Fruit fly (Drosophila melanogaster): Measurements from ENCODE around the gene CG11836.

DNA sequence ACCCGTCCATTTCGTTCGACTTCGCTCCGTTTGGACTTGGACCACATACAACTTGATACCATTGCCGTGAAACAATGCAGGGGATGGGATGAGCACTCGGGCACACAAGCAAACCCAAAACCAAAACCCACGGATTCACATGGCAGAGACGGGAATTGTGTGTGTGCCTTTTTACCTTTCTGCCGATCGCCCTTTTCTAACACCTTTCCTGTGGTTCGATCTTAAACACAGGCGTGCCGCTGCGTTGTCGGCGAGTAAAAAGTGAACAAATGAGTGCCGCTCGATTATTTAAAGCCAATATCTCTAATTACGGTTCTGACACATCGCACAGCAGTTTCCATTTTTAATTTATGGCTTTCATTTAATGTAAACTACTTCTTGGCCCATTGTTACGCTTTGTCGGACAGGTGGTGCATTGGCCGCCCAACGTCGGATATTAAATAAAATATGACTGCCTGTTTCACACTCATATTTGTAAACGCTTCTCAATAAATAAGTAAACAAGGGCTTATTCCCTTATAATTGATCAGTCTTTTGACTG, 6.4 kb downstream of the CG11836 start:
- no peak for TF ChIP-seq CG16779 (tag; optimal IDR thresholded peaks at IDR 0.05)
- no peak for TF ChIP-seq ss (GFP tag; optimal IDR thresholded peaks at IDR 0.05)
- TF ChIP-seq pdm3 (GFP tag; optimal IDR thresholded peaks at IDR 0.05), result no peak
- TF ChIP-seq Lpt (GFP tag; optimal IDR thresholded peaks at IDR 0.05), result no peak
- no peak for TF ChIP-seq cyc (GFP tag; optimal IDR thresholded peaks at IDR 0.05)
- TF ChIP-seq CG11294 (GFP tag; IDR thresholded peaks at IDR 0.05), result no peak
- no peak for TF ChIP-seq CG6276 (GFP tag; optimal IDR thresholded peaks at IDR 0.05)
- no peak for TF ChIP-seq CG11902 (GFP tag; optimal IDR thresholded peaks at IDR 0.05)
- TF ChIP-seq Eip78C (GFP tag), result no peak
- no peak for TF ChIP-seq CG8119 (GFP tag; IDR thresholded peaks at IDR 0.05)
- TF ChIP-seq esn (GFP tag; optimal IDR thresholded peaks at IDR 0.05), result no peak
- TF ChIP-seq lz (GFP tag; optimal IDR thresholded peaks at IDR 0.05), result no peak
